Fruit fly (Drosophila melanogaster) S2 (cell line): ENCODE results near the gene CG18258.

Source experiments
- CG8478 ChIP-seq: fragments of >200 bp; optimal IDR thresholded peaks from 2 replicates; lab custom pipeline; 2018
- CTCF ChIP-seq, 2 experiments: fragments of >200 bp; optimal IDR thresholded peaks; 2 replicates each; lab custom pipeline; 2018

dm6 chrX:17223715-17224114 lies 11.6 kb downstream of the CG18258 start, which contains the start of gene CG34327:
- no peak for TF ChIP-seq CG8478 (lab: Kevin White, UChicago)
- no peak for TF ChIP-seq CTCF (optimal IDR thresholded peaks at IDR 0.05; lab: Kevin White, UChicago)
